Worm (Caenorhabditis elegans) whole organism, L2 larva: Measurements from ENCODE around the gene clec-20.

Source experiments
- C34F6.9 ChIP-seq: fragments of 150-350 bp; optimal IDR thresholded peaks from 2 replicates; lab custom pipeline; 2014; ENCODE audit warnings: missing biosample characterization, missing genetic modification characterization
- F13H6.1 ChIP-seq: sonication (generic microtip); optimal IDR thresholded peaks from 2 replicates; lab custom pipeline; 2016; ENCODE audit warnings: missing genetic modification characterization, missing compliant biosample characterization
- Y55F3AM.14 ChIP-seq: fragments of 200-800 bp; sonication (Bioruptor generic); optimal IDR thresholded peaks from 2 replicates; lab custom pipeline; 2018; ENCODE audit warnings: mild to moderate bottlenecking, missing genetic modification characterization, missing compliant biosample characterization
- ZK546.5 ChIP-seq: sonication (generic microtip); optimal IDR thresholded peaks from 2 replicates; lab custom pipeline; 2017; ENCODE audit warnings: missing biosample characterization, missing genetic modification characterization
- aly-2 ChIP-seq: fragments of 150-350 bp; optimal IDR thresholded peaks from 2 replicates; lab custom pipeline; 2014; ENCODE audit warnings: missing biosample characterization, missing genetic modification characterization
- ama-1 ChIP-seq: fragments of 150-350 bp; optimal IDR thresholded peaks from 2 replicates; lab custom pipeline; 2018; ENCODE audit warnings: inconsistent platforms
- ceh-16 ChIP-seq: fragments of 150-350 bp; optimal IDR thresholded peaks from 2 replicates; lab custom pipeline; 2014; ENCODE audit warnings: missing biosample characterization, missing genetic modification characterization
- ceh-82 ChIP-seq: fragments of 150-350 bp; optimal IDR thresholded peaks from 2 replicates; lab custom pipeline; 2014; ENCODE audit warnings: missing biosample characterization, missing genetic modification characterization
- crh-2 ChIP-seq: sonication (generic microtip); optimal IDR thresholded peaks from 2 replicates; lab custom pipeline; 2017; ENCODE audit warnings: missing biosample characterization, missing genetic modification characterization
- egl-27 ChIP-seq: sonication (generic microtip); optimal IDR thresholded peaks from 3 replicates; lab custom pipeline; 2017; ENCODE audit warnings: missing biosample characterization, missing genetic modification reagents, missing genetic modification characterization
- elt-1 ChIP-seq: fragments of 150-350 bp; optimal IDR thresholded peaks from 2 replicates; lab custom pipeline; 2014; ENCODE audit warnings: missing biosample characterization, missing genetic modification characterization
- elt-3 ChIP-seq: sonication (generic microtip); optimal IDR thresholded peaks from 2 replicates; lab custom pipeline; 2017; ENCODE audit warnings: missing biosample characterization, missing genetic modification characterization
- fos-1 ChIP-seq: fragments of 150-350 bp; optimal IDR thresholded peaks from 2 replicates; lab custom pipeline; 2014; ENCODE audit warnings: missing biosample characterization, missing genetic modification characterization
- gmeb-1 ChIP-seq: fragments of 150-350 bp; optimal IDR thresholded peaks from 2 replicates; lab custom pipeline; 2014; ENCODE audit warnings: missing biosample characterization, missing genetic modification characterization
- lin-11 ChIP-seq: fragments of 150-350 bp; sonication (generic microtip); optimal IDR thresholded peaks from 2 replicates; lab custom pipeline; 2014; ENCODE audit warnings: missing biosample characterization, missing genetic modification characterization, inconsistent platforms, mixed read lengths
- lin-13 ChIP-seq: fragments of 150-350 bp; optimal IDR thresholded peaks from 2 replicates; lab custom pipeline; 2014; ENCODE audit warnings: missing biosample characterization, missing genetic modification reagents, missing genetic modification characterization
- lin-39 ChIP-seq: fragments of 150-350 bp; optimal IDR thresholded peaks from 2 replicates; lab custom pipeline; 2014; ENCODE audit warnings: missing biosample characterization, missing genetic modification reagents, missing genetic modification characterization
- lsy-2 ChIP-seq, 2 experiments: fragments of 150-350 bp in 1 of 2; sonication (generic microtip) in 1 of 2; optimal IDR thresholded peaks; 2 replicates each; lab custom pipeline; 2014 to 2017; ENCODE audit warnings: missing biosample characterization in 2 of 2, missing genetic modification characterization in 2 of 2
- nhr-10 ChIP-seq: sonication (generic microtip); optimal IDR thresholded peaks from 2 replicates; lab custom pipeline; 2017; ENCODE audit warnings: missing biosample characterization, missing genetic modification characterization
- nhr-11 ChIP-seq: fragments of 150-350 bp; optimal IDR thresholded peaks from 2 replicates; lab custom pipeline; 2014; ENCODE audit warnings: missing biosample characterization, missing genetic modification characterization
- nhr-129 ChIP-seq: fragments of 150-350 bp; optimal IDR thresholded peaks from 2 replicates; lab custom pipeline; 2014; ENCODE audit warnings: missing biosample characterization, missing genetic modification characterization
- nhr-23 ChIP-seq: fragments of 150-350 bp; optimal IDR thresholded peaks from 2 replicates; lab custom pipeline; 2014; ENCODE audit warnings: missing biosample characterization, missing genetic modification reagents, missing genetic modification characterization
- nhr-237 ChIP-seq: fragments of 150-350 bp; optimal IDR thresholded peaks from 2 replicates; lab custom pipeline; 2014; ENCODE audit warnings: missing biosample characterization, missing genetic modification characterization
- nhr-6 ChIP-seq: fragments of 150-350 bp; optimal IDR thresholded peaks from 2 replicates; lab custom pipeline; 2014; ENCODE audit warnings: missing biosample characterization, missing genetic modification characterization
- nhr-77 ChIP-seq: fragments of 150-350 bp; optimal IDR thresholded peaks from 2 replicates; lab custom pipeline; 2014; ENCODE audit warnings: missing biosample characterization, missing genetic modification characterization
- peb-1 ChIP-seq: fragments of 150-350 bp; optimal IDR thresholded peaks from 2 replicates; lab custom pipeline; 2014; ENCODE audit warnings: missing biosample characterization, missing genetic modification characterization
- skn-1 ChIP-seq: sonication (generic microtip); optimal IDR thresholded peaks from 2 replicates; lab custom pipeline; 2017; ENCODE audit warnings: missing biosample characterization, missing genetic modification characterization
- sma-3 ChIP-seq: sonication (generic microtip); optimal IDR thresholded peaks from 2 replicates; lab custom pipeline; 2016; ENCODE audit warnings: missing genetic modification reagents, missing genetic modification characterization, missing compliant biosample characterization
- sma-9 ChIP-seq, 2 experiments: fragments of 150-350 bp in 1 of 2; sonication (generic microtip) in 1 of 2; optimal IDR thresholded peaks; 2 replicates each; lab custom pipeline; 2014 to 2016; ENCODE audit warnings: missing genetic modification characterization in 2 of 2, mild to moderate bottlenecking in 1 of 2, missing biosample characterization in 1 of 2, missing compliant biosample characterization in 1 of 2, missing genetic modification reagents in 1 of 2, moderate library complexity in 1 of 2
- snpc-4 ChIP-seq: fragments of 150-350 bp; optimal IDR thresholded peaks from 2 replicates; lab custom pipeline; 2014; ENCODE audit warnings: missing biosample characterization, missing genetic modification characterization
- unc-39 ChIP-seq: fragments of 150-350 bp; optimal IDR thresholded peaks from 2 replicates; lab custom pipeline; 2014; ENCODE audit warnings: missing biosample characterization, missing genetic modification characterization
- unc-55 ChIP-seq: fragments of 150-350 bp; sonication (generic microtip); optimal IDR thresholded peaks from 3 replicates; lab custom pipeline; 2014; ENCODE audit warnings: missing biosample characterization, missing genetic modification reagents, missing genetic modification characterization
- unc-62 ChIP-seq: fragments of 150-350 bp; optimal IDR thresholded peaks from 2 replicates; lab custom pipeline; 2014; ENCODE audit warnings: missing biosample characterization, missing genetic modification reagents, missing genetic modification characterization
- zag-1 ChIP-seq: fragments of 150-350 bp; optimal IDR thresholded peaks from 2 replicates; lab custom pipeline; 2014; ENCODE audit warnings: missing biosample characterization, missing genetic modification characterization
- ztf-1 ChIP-seq: fragments of 200-800 bp; sonication (Bioruptor generic); conservative IDR thresholded peaks from 2 replicates; pipeline ENCODE4 v1.3.6; 2022; ENCODE audit warnings: missing genetic modification characterization, missing compliant biosample characterization
- ztf-11 ChIP-seq: sonication (generic microtip); optimal IDR thresholded peaks from 2 replicates; lab custom pipeline; 2017; ENCODE audit warnings: missing biosample characterization, missing genetic modification characterization
- ztf-4 ChIP-seq: fragments of 150-350 bp; optimal IDR thresholded peaks from 2 replicates; lab custom pipeline; 2014; ENCODE audit warnings: missing biosample characterization, missing genetic modification characterization

clec-20 gene

DNA sequence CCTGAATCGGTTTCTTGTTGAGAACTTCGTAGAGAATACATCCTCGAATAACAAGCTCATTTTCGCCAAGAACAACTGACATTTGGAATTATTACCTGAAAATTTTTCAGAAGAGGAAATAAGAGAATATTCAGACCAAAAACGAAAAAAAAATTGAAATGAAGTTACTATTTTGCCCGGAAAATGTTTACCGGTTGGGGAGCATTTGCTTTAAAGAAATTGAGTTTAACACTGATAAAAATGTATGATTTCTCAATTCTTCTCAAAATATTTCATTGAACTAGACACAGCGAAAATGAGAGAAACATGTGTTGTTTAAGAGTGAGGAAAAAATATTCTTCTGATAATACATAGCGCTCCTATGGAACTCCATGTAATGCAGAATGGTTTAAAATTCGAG is 21.3 kb upstream of the clec-20 start, which contains the start of gene fbxa-165:
fbxa-165 (minus strand) TSS at position 101 of the 400 bp plus-strand sequence.
- no peak for TF ChIP-seq lin-39 (tag; lab: Kevin White, UChicago)
- no peak for TF ChIP-seq ceh-16 (tag; lab: Kevin White, UChicago)
- TF ChIP-seq lin-11 (tag; lab: Kevin White, UChicago): no peak
- no peak for TF ChIP-seq fos-1
- no peak for TF ChIP-seq egl-27 (tag; lab: Kevin White, UChicago)
- no peak for TF ChIP-seq nhr-11 (tag; lab: Kevin White, UChicago)
- no peak for TF ChIP-seq nhr-77 (tag; lab: Kevin White, UChicago)
- TF ChIP-seq snpc-4 (tag; lab: Kevin White, UChicago): no peak
- no peak for TF ChIP-seq gmeb-1
- TF ChIP-seq skn-1 (tag; lab: Kevin White, UChicago): no peak
- TF ChIP-seq ztf-1 (GFP tag; lab: Robert Waterston, UW): no peak
- TF ChIP-seq ztf-4 (tag; lab: Kevin White, UChicago): no peak
- no peak for TF ChIP-seq unc-55
- no peak for TF ChIP-seq ceh-82 (tag; lab: Kevin White, UChicago)

DNA sequence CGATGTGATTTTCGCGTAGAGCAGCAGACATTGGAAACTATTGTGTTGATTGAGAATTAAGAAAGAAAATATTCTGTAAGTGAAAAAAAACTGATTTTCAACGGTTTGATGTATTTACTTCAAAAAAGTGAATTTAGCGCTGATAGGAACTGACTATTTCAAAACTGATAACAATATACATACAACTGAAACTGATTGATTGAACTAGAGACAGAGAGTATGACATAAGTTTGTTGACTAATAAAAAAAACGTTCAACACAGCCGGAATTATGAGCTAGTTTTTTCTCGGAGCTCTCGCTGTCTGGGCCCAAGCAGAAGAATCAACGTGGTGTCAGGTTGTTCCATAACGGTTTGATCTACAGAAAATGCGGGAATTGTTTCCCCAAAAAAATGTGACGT is 18.9 kb upstream of the clec-20 start, which contains the start of gene fbxa-164:
fbxa-164 (minus strand) TSS at position 101 of the 400 bp plus-strand sequence.
- TF ChIP-seq ZK546.5 (tag; lab: Kevin White, UChicago): no peak
- TF ChIP-seq nhr-10: no peak

DNA sequence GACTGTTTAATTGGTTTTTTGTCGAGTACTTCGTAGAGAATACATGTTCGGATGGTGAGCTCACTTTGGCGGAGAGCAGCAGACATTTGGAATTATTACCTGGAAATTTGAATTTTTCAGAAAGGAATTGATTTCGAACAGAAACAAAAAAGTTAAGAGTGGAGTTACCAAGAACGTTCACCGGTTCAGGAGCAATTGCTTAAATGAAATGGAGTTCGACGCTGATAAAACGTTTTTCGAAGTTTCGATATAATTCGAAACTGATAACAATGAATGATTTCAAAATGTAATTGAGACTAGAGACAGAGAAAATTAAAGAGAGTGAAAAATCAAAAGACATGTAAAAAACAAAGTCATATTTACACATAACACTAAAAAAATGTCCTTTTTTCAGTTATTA is 15.6 kb upstream of the clec-20 start, which contains the start of gene fbxa-163:
fbxa-163 (minus strand) TSS at position 101 of the 400 bp plus-strand sequence.
- TF ChIP-seq lin-11 (tag; lab: Kevin White, UChicago): no peak
- no peak for TF ChIP-seq sma-9 (GFP tag; optimal IDR thresholded peaks at IDR 0.05; lab: Kevin White, UChicago)
- no peak for TF ChIP-seq sma-9 (tag; optimal IDR thresholded peaks at IDR 0.05; lab: Kevin White, UChicago)
- TF ChIP-seq unc-39 (tag; lab: Kevin White, UChicago): no peak
- no peak for TF ChIP-seq snpc-4 (tag; lab: Kevin White, UChicago)
- no peak for TF ChIP-seq nhr-6 (tag; lab: Kevin White, UChicago)
- no peak for TF ChIP-seq ZK546.5 (tag; lab: Kevin White, UChicago)
- TF ChIP-seq nhr-237 (tag; lab: Kevin White, UChicago): no peak
- TF ChIP-seq nhr-129 (tag; lab: Kevin White, UChicago): no peak
- no peak for TF ChIP-seq lsy-2 (tag; optimal IDR thresholded peaks at IDR 0.05; lab: Kevin White, UChicago)
- TF ChIP-seq C34F6.9: no peak
- TF ChIP-seq elt-1 (tag; lab: Kevin White, UChicago): no peak
- no peak for TF ChIP-seq egl-27 (tag; lab: Kevin White, UChicago)
- no peak for TF ChIP-seq Y55F3AM.14 (GFP tag; lab: Kevin White, UChicago)
- no peak for TF ChIP-seq ceh-82 (tag; lab: Kevin White, UChicago)
- no peak for TF ChIP-seq nhr-23 (tag; lab: Kevin White, UChicago)
- no peak for TF ChIP-seq sma-3

DNA sequence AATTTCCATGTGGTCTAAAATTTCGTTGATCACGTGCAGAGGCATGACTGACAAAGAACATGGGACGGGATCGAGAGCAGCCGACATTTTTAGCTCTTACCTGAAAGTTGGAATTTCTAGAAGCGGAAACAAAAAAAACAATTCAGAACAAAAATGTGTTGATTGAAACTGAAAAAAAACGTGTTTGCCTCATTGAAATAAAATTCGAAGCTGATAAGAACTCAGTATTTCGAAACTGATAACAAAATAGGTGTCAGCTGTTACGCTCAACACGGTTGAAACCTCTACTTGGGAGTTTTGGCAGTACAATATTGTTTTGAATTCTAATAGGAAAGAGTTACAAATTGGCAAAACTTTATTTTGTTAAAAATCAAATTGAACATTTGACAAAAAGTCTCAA is 13.9 kb upstream of the clec-20 start:
- TF ChIP-seq nhr-11 (tag; lab: Kevin White, UChicago) (no peak), aly-2 (tag; lab: Kevin White, UChicago) (no peak), fos-1 (peak; percentile 59), elt-1 (tag; lab: Kevin White, UChicago) (no peak), peb-1 (no peak), crh-2 (tag; lab: Kevin White, UChicago) (peak; percentile 3)

DNA sequence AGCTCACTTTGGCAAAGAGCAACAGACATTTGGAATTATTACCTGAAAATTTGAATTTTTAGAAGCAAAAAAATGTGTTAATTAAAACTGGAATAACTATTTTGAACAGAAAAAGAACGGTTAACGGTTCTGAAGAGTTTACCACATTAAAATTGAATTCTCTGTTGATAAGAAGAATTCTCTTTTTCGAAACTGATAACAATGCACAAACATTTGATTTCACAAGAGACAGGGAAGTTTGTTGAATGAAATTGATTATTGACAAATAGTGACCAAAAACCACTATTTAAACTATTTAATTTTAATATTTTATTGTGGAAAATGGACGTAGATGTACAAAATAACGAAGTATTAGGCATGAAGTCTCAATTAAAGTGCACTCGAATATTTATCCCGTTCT is 12.5 kb upstream of the clec-20 start:
- no peak for TF ChIP-seq C34F6.9
- peak; percentile 71 for TF ChIP-seq fos-1

DNA sequence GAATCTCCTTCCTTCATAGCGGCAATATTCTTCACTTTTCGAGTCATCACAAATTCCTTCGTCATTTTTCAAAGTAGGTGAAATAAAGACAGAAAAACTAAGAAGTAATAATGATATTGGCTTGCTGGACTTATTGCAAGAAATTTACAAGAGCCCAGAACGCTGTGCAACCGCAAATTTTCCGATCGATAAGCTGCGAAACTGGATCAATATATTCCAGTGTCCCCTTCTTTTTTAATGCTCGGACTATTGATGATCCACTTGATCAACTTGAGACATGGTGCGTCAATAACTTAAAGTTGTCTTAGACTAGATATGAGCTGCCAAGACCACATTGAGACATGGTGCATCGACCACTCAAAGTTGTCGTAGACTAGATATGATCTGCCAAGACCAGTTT is 11.0 kb upstream of the clec-20 start, which contains the start of gene bath-33:
bath-33 (minus strand) TSS at position 101 of the 400 bp plus-strand sequence.
- TF ChIP-seq lsy-2 (tag; optimal IDR thresholded peaks at IDR 0.05; lab: Kevin White, UChicago) (no peak), nhr-11 (tag; lab: Kevin White, UChicago) (no peak), elt-1 (tag; lab: Kevin White, UChicago) (no peak), ceh-16 (tag; lab: Kevin White, UChicago) (no peak), nhr-77 (tag; lab: Kevin White, UChicago) (no peak), ztf-11 (tag; lab: Kevin White, UChicago) (no peak), ztf-4 (tag; lab: Kevin White, UChicago) (no peak), sma-3 (no peak), egl-27 (tag; lab: Kevin White, UChicago) (no peak), nhr-6 (tag; lab: Kevin White, UChicago) (no peak), zag-1 (tag; lab: Kevin White, UChicago) (no peak), ama-1 (lab: Kevin White, UChicago) (no peak), unc-62 (GFP tag; lab: Kevin White, UChicago) (no peak), lin-13 (GFP tag; lab: Kevin White, UChicago) (no peak), elt-3 (tag; lab: Kevin White, UChicago) (no peak), lin-11 (tag; lab: Kevin White, UChicago) (no peak), unc-39 (tag; lab: Kevin White, UChicago) (no peak), lin-39 (tag; lab: Kevin White, UChicago) (no peak), F13H6.1 (no peak), ZK546.5 (tag; lab: Kevin White, UChicago) (no peak)
